Worm (Caenorhabditis elegans) whole organism, L2 larva: Measurements from ENCODE around the gene C34B4.5.

Source experiments
- C34F6.9 ChIP-seq: fragments of 150-350 bp; optimal IDR thresholded peaks from 2 replicates; lab custom pipeline; 2014; ENCODE audit warnings: missing biosample characterization, missing genetic modification characterization
- F13H6.1 ChIP-seq: sonication (generic microtip); optimal IDR thresholded peaks from 2 replicates; lab custom pipeline; 2016; ENCODE audit warnings: missing genetic modification characterization, missing compliant biosample characterization
- R02D3.7 ChIP-seq: fragments of 150-350 bp; optimal IDR thresholded peaks from 2 replicates; lab custom pipeline; 2014; ENCODE audit warnings: missing biosample characterization, missing genetic modification characterization
- Y55F3AM.14 ChIP-seq: fragments of 200-800 bp; sonication (Bioruptor generic); optimal IDR thresholded peaks from 2 replicates; lab custom pipeline; 2018; ENCODE audit warnings: mild to moderate bottlenecking, missing genetic modification characterization, missing compliant biosample characterization
- ZK546.5 ChIP-seq: sonication (generic microtip); optimal IDR thresholded peaks from 2 replicates; lab custom pipeline; 2017; ENCODE audit warnings: missing biosample characterization, missing genetic modification characterization
- alr-1 ChIP-seq: fragments of 150-350 bp; optimal IDR thresholded peaks from 2 replicates; lab custom pipeline; 2014; ENCODE audit warnings: missing biosample characterization, missing genetic modification characterization
- aly-2 ChIP-seq: fragments of 150-350 bp; optimal IDR thresholded peaks from 2 replicates; lab custom pipeline; 2014; ENCODE audit warnings: missing biosample characterization, missing genetic modification characterization
- ama-1 ChIP-seq: fragments of 150-350 bp; optimal IDR thresholded peaks from 2 replicates; lab custom pipeline; 2018; ENCODE audit warnings: inconsistent platforms
- dmd-4 ChIP-seq: sonication (generic microtip); optimal IDR thresholded peaks from 2 replicates; lab custom pipeline; 2017; ENCODE audit warnings: missing biosample characterization, missing genetic modification characterization
- egl-27 ChIP-seq: sonication (generic microtip); optimal IDR thresholded peaks from 3 replicates; lab custom pipeline; 2017; ENCODE audit warnings: missing biosample characterization, missing genetic modification reagents, missing genetic modification characterization
- elt-1 ChIP-seq: fragments of 150-350 bp; optimal IDR thresholded peaks from 2 replicates; lab custom pipeline; 2014; ENCODE audit warnings: missing biosample characterization, missing genetic modification characterization
- elt-3 ChIP-seq: sonication (generic microtip); optimal IDR thresholded peaks from 2 replicates; lab custom pipeline; 2017; ENCODE audit warnings: missing biosample characterization, missing genetic modification characterization
- fos-1 ChIP-seq: fragments of 150-350 bp; optimal IDR thresholded peaks from 2 replicates; lab custom pipeline; 2014; ENCODE audit warnings: missing biosample characterization, missing genetic modification characterization
- gmeb-1 ChIP-seq: fragments of 150-350 bp; optimal IDR thresholded peaks from 2 replicates; lab custom pipeline; 2014; ENCODE audit warnings: missing biosample characterization, missing genetic modification characterization
- lin-11 ChIP-seq: fragments of 150-350 bp; sonication (generic microtip); optimal IDR thresholded peaks from 2 replicates; lab custom pipeline; 2014; ENCODE audit warnings: missing biosample characterization, missing genetic modification characterization, inconsistent platforms, mixed read lengths
- lin-13 ChIP-seq: fragments of 150-350 bp; optimal IDR thresholded peaks from 2 replicates; lab custom pipeline; 2014; ENCODE audit warnings: missing biosample characterization, missing genetic modification reagents, missing genetic modification characterization
- lsy-2 ChIP-seq, 2 experiments: fragments of 150-350 bp in 1 of 2; sonication (generic microtip) in 1 of 2; optimal IDR thresholded peaks; 2 replicates each; lab custom pipeline; 2014 to 2017; ENCODE audit warnings: missing biosample characterization in 2 of 2, missing genetic modification characterization in 2 of 2
- mab-5 ChIP-seq: fragments of 150-350 bp; optimal IDR thresholded peaks from 2 replicates; lab custom pipeline; 2014; ENCODE audit warnings: missing biosample characterization, missing genetic modification characterization
- mbf-1 ChIP-seq: sonication (generic microtip); optimal IDR thresholded peaks from 2 replicates; lab custom pipeline; 2017; ENCODE audit warnings: missing biosample characterization, missing genetic modification characterization
- mdl-1 ChIP-seq, 2 experiments: fragments of 150-350 bp in 1 of 2; sonication (generic microtip) in 1 of 2; optimal IDR thresholded peaks; 2 replicates each; lab custom pipeline; 2017; ENCODE audit warnings: missing biosample characterization in 2 of 2, missing genetic modification characterization in 2 of 2
- nhr-10 ChIP-seq: sonication (generic microtip); optimal IDR thresholded peaks from 2 replicates; lab custom pipeline; 2017; ENCODE audit warnings: missing biosample characterization, missing genetic modification characterization
- nhr-11 ChIP-seq: fragments of 150-350 bp; optimal IDR thresholded peaks from 2 replicates; lab custom pipeline; 2014; ENCODE audit warnings: missing biosample characterization, missing genetic modification characterization
- nhr-12 ChIP-seq: fragments of 150-350 bp; optimal IDR thresholded peaks from 2 replicates; lab custom pipeline; 2014; ENCODE audit warnings: missing biosample characterization, missing genetic modification characterization
- nhr-129 ChIP-seq: fragments of 150-350 bp; optimal IDR thresholded peaks from 2 replicates; lab custom pipeline; 2014; ENCODE audit warnings: missing biosample characterization, missing genetic modification characterization
- nhr-21 ChIP-seq: fragments of 150-350 bp; optimal IDR thresholded peaks from 2 replicates; lab custom pipeline; 2014; ENCODE audit warnings: missing biosample characterization, missing genetic modification characterization
- nhr-25 ChIP-seq: fragments of 150-350 bp; sonication (generic microtip); optimal IDR thresholded peaks from 3 replicates; lab custom pipeline; 2014; ENCODE audit warnings: missing biosample characterization, missing genetic modification characterization
- nhr-77 ChIP-seq: fragments of 150-350 bp; optimal IDR thresholded peaks from 2 replicates; lab custom pipeline; 2014; ENCODE audit warnings: missing biosample characterization, missing genetic modification characterization
- peb-1 ChIP-seq: fragments of 150-350 bp; optimal IDR thresholded peaks from 2 replicates; lab custom pipeline; 2014; ENCODE audit warnings: missing biosample characterization, missing genetic modification characterization
- sem-4 ChIP-seq: fragments of 150-350 bp; optimal IDR thresholded peaks from 2 replicates; lab custom pipeline; 2014; ENCODE audit warnings: missing biosample characterization, missing genetic modification reagents, missing genetic modification characterization
- skn-1 ChIP-seq: sonication (generic microtip); optimal IDR thresholded peaks from 2 replicates; lab custom pipeline; 2017; ENCODE audit warnings: missing biosample characterization, missing genetic modification characterization
- sma-3 ChIP-seq: sonication (generic microtip); optimal IDR thresholded peaks from 2 replicates; lab custom pipeline; 2016; ENCODE audit warnings: missing genetic modification reagents, missing genetic modification characterization, missing compliant biosample characterization
- unc-39 ChIP-seq: fragments of 150-350 bp; optimal IDR thresholded peaks from 2 replicates; lab custom pipeline; 2014; ENCODE audit warnings: missing biosample characterization, missing genetic modification characterization
- unc-55 ChIP-seq: fragments of 150-350 bp; sonication (generic microtip); optimal IDR thresholded peaks from 3 replicates; lab custom pipeline; 2014; ENCODE audit warnings: missing biosample characterization, missing genetic modification reagents, missing genetic modification characterization
- unc-62 ChIP-seq: fragments of 150-350 bp; optimal IDR thresholded peaks from 2 replicates; lab custom pipeline; 2014; ENCODE audit warnings: missing biosample characterization, missing genetic modification reagents, missing genetic modification characterization
- ztf-1 ChIP-seq: fragments of 200-800 bp; sonication (Bioruptor generic); conservative IDR thresholded peaks from 2 replicates; pipeline ENCODE4 v1.3.6; 2022; ENCODE audit warnings: missing genetic modification characterization, missing compliant biosample characterization
- ztf-11 ChIP-seq: sonication (generic microtip); optimal IDR thresholded peaks from 2 replicates; lab custom pipeline; 2017; ENCODE audit warnings: missing biosample characterization, missing genetic modification characterization
- ztf-4 ChIP-seq: fragments of 150-350 bp; optimal IDR thresholded peaks from 2 replicates; lab custom pipeline; 2014; ENCODE audit warnings: missing biosample characterization, missing genetic modification characterization

The C34B4.5 gene

ce11 chrV:13053635-13054034 lies 42.1 kb upstream of the C34B4.5 start, which contains the start of gene srr-1:
Gene srr-1, minus strand, starts transcription at chrV:13053735.
- no peak for TF ChIP-seq nhr-11
- no peak for TF ChIP-seq mab-5
- TF ChIP-seq ama-1 (lab: Kevin White, UChicago), result no peak
- TF ChIP-seq unc-39 (tag; lab: Kevin White, UChicago), result no peak
- TF ChIP-seq peb-1 (tag; lab: Kevin White, UChicago), result no peak
- TF ChIP-seq sem-4 (tag; lab: Kevin White, UChicago), result no peak
- TF ChIP-seq dmd-4 (tag; lab: Kevin White, UChicago), result no peak
- TF ChIP-seq fos-1, result no peak
- no peak for TF ChIP-seq nhr-21 (tag; lab: Kevin White, UChicago)
- TF ChIP-seq F13H6.1 (tag; lab: Kevin White, UChicago), result no peak
- TF ChIP-seq mbf-1 (tag; lab: Kevin White, UChicago), result no peak
- no peak for TF ChIP-seq lin-13
- TF ChIP-seq lsy-2 (tag; optimal IDR thresholded peaks at IDR 0.05; lab: Kevin White, UChicago), result no peak
- TF ChIP-seq aly-2 (tag; lab: Kevin White, UChicago), result no peak
- no peak for TF ChIP-seq alr-1 (tag; lab: Kevin White, UChicago)
- TF ChIP-seq gmeb-1 (tag; lab: Kevin White, UChicago), result no peak
- TF ChIP-seq nhr-25 (tag; lab: Kevin White, UChicago), result no peak
- TF ChIP-seq, all 48 proteins: peak for 0

- TF ChIP-seq nhr-12 (tag; lab: Kevin White, UChicago) (no peak), R02D3.7 (tag; lab: Kevin White, UChicago) (no peak), sma-3 (GFP tag; lab: Kevin White, UChicago) (no peak)
These were observed 33.9 kb upstream of the C34B4.5 start, which contains the start of gene F42E8.1 for ce11 chrV:13061836-13062235. Gene F42E8.1, plus strand, starts transcription at chrV:13062136.

ce11 chrV:13063402-13063801 lies 32.4 kb upstream of the C34B4.5 start:
- TF ChIP-seq nhr-129 (no peak), nhr-25 (tag; lab: Kevin White, UChicago) (no peak), unc-62 (GFP tag; lab: Kevin White, UChicago) (no peak), ztf-1 (no peak), nhr-10 (tag; lab: Kevin White, UChicago) (no peak), ama-1 (lab: Kevin White, UChicago) (no peak), lin-13 (no peak), egl-27 (no peak), ztf-4 (no peak), aly-2 (tag; lab: Kevin White, UChicago) (no peak), unc-55 (no peak), elt-3 (tag; lab: Kevin White, UChicago) (no peak), mab-5 (no peak), F13H6.1 (tag; lab: Kevin White, UChicago) (no peak), ztf-11 (tag; lab: Kevin White, UChicago) (no peak), C34F6.9 (tag; lab: Kevin White, UChicago) (no peak), ZK546.5 (tag; lab: Kevin White, UChicago) (no peak), peb-1 (tag; lab: Kevin White, UChicago) (no peak), elt-1 (tag; lab: Kevin White, UChicago) (no peak)
- TF ChIP-seq, all 48 proteins: peak for 0

ce11 chrV:13064164-13064563 lies 31.6 kb upstream of the C34B4.5 start:
- TF ChIP-seq ztf-4, result no peak
- TF ChIP-seq nhr-129, result no peak
- TF ChIP-seq alr-1 (tag; lab: Kevin White, UChicago), result no peak
- TF ChIP-seq nhr-25 (tag; lab: Kevin White, UChicago), result no peak
- TF ChIP-seq nhr-11, result no peak
- no peak for TF ChIP-seq ztf-1
- no peak for TF ChIP-seq unc-55
- no peak for TF ChIP-seq Y55F3AM.14 (GFP tag; lab: Kevin White, UChicago)
- TF ChIP-seq lin-11 (tag; lab: Kevin White, UChicago), result no peak
- no peak for TF ChIP-seq elt-3 (tag; lab: Kevin White, UChicago)
- no peak for TF ChIP-seq elt-1 (tag; lab: Kevin White, UChicago)
- no peak for TF ChIP-seq nhr-21 (tag; lab: Kevin White, UChicago)
- no peak for TF ChIP-seq nhr-77 (tag; lab: Kevin White, UChicago)
- no peak for TF ChIP-seq skn-1 (tag; lab: Kevin White, UChicago)
- no peak for TF ChIP-seq mdl-1 (tag; optimal IDR thresholded peaks at IDR 0.05; lab: Kevin White, UChicago)
- TF ChIP-seq, all 48 proteins: peak for 0
